Fruit fly (Drosophila melanogaster): ENCODE data around the gene CG32407.

Gene CG32407

dm6 chr3L:5922005-5922685 is at the start of gene CG32407 (continued):
- TF ChIP-seq HLHmδ (GFP tag; optimal IDR thresholded peaks at IDR 0.05) (no peak), CG7372 (GFP tag; IDR thresholded peaks at IDR 0.05) (no peak), Med (GFP tag) (peak; percentile 47), CG17361 (GFP tag; IDR thresholded peaks at IDR 0.05) (no peak), CG18619 (GFP tag; optimal IDR thresholded peaks at IDR 0.05) (no peak), CG3995 (GFP tag; optimal IDR thresholded peaks at IDR 0.05) (no peak), al (GFP tag; IDR thresholded peaks at IDR 0.05) (no peak), CG12391 (tag; optimal IDR thresholded peaks at IDR 0.05) (no peak), chm (GFP tag; IDR thresholded peaks at IDR 0.05) (no peak), H15 (GFP tag; IDR thresholded peaks at IDR 0.05) (no peak), Doc2 (GFP tag; IDR thresholded peaks at IDR 0.05) (no peak), Atf-2 (GFP tag; optimal IDR thresholded peaks at IDR 0.05) (no peak), CG5245 (GFP tag; optimal IDR thresholded peaks at IDR 0.05) (no peak), Sox100B (GFP tag; optimal IDR thresholded peaks at IDR 0.05) (peak; percentile 4), nerfin-2 (GFP tag; IDR thresholded peaks at IDR 0.05; ENCODE audit: partially characterized antibody) (no peak), D19A (tag; optimal IDR thresholded peaks at IDR 0.05) (no peak), Dad (GFP tag; optimal IDR thresholded peaks at IDR 0.05) (no peak), Hr39 (optimal IDR thresholded peaks at IDR 0.05) (no peak), CG13624 (GFP tag; optimal IDR thresholded peaks at IDR 0.05) (no peak), CG2116 (GFP tag; optimal IDR thresholded peaks at IDR 0.05) (no peak), CG11398 (GFP tag; optimal IDR thresholded peaks at IDR 0.05) (no peak), CG4360 (GFP tag; IDR thresholded peaks at IDR 0.05) (0 out of 2 replicates have a peak, but pooled peaks have one; percentile 9), HLH4C (GFP tag; IDR thresholded peaks at IDR 0.05; ENCODE audit: partially characterized antibody) (no peak), rib (GFP tag; IDR thresholded peaks at IDR 0.05) (no peak), CG13123 (GFP tag; optimal IDR thresholded peaks at IDR 0.05) (no peak), sna (GFP tag; IDR thresholded peaks at IDR 0.05; ENCODE audit: partially characterized antibody) (0 out of 2 replicates have a peak, but pooled peaks have one; percentile 45), row (GFP tag; IDR thresholded peaks at IDR 0.05) (peak; percentile 23; the same call in 1 of the 3 replicates), CG1647 (GFP tag; optimal IDR thresholded peaks at IDR 0.05) (no peak), odd (GFP tag; optimal IDR thresholded peaks at IDR 0.05) (no peak), CG12071 (GFP tag; optimal IDR thresholded peaks at IDR 0.05) (peak; percentile 9), Abd-B (GFP tag; optimal IDR thresholded peaks at IDR 0.05) (no peak), CG1602 (GFP tag; optimal IDR thresholded peaks at IDR 0.05) (no peak), NC2β (GFP tag; optimal IDR thresholded peaks at IDR 0.05) (no peak), CG2712 (tag; optimal IDR thresholded peaks at IDR 0.05) (no peak), CG10274 (GFP tag; optimal IDR thresholded peaks at IDR 0.05) (no peak), Hr51 (GFP tag; optimal IDR thresholded peaks at IDR 0.05) (peak in 1 of 2 experiments; percentile 2), trem (tag; optimal IDR thresholded peaks at IDR 0.05) (no peak), pan (optimal IDR thresholded peaks at IDR 0.05) (no peak), pan (GFP tag; optimal IDR thresholded peaks at IDR 0.05 in 1 of 2, IDR thresholded peaks at IDR 0.05 in 1 of 2) (no peak), CG15696 (tag; optimal IDR thresholded peaks at IDR 0.05) (no peak), CG32767 (GFP tag; IDR thresholded peaks at IDR 0.05) (no peak), jigr1 (GFP tag; IDR thresholded peaks at IDR 0.05) (no peak), ewg (GFP tag; optimal IDR thresholded peaks at IDR 0.05) (no peak), shn (GFP tag; optimal IDR thresholded peaks at IDR 0.05) (no peak), CG10209 (GFP tag; optimal IDR thresholded peaks at IDR 0.05) (no peak), CG3065 (GFP tag; optimal IDR thresholded peaks at IDR 0.05) (no peak), fd96Cb (tag; optimal IDR thresholded peaks at IDR 0.05) (no peak), prd (optimal IDR thresholded peaks at IDR 0.05) (no peak), prd (GFP tag; IDR thresholded peaks at IDR 0.05) (no peak), croc (GFP tag; conservative IDR thresholded peaks at IDR 0.05) (no peak), HHEX (GFP tag; optimal IDR thresholded peaks at IDR 0.05) (peak; percentile 23)

All from whole organism, embryonic.